Fruit fly (Drosophila melanogaster): ENCODE measurements around the gene CG3609.

Gene CG3609

DNA sequence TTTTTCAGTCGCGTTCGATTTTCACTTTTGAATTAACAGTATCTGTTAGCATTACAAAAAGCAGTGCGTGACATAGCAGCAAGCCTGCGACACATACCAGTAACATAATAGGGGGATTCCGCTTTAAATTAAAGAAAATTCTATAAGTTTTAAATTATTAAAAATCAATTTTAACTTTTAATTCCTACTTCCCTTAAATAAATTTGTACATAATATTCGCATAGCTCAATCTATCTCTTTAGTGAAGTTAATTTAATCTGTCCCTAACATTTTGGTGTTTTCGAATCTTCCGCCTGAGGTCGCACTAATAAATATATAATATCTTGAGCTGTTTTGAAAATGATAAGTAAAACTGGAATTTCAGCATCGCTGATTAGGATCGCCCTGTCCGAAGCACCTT is 46.1 kb upstream of the CG3609 start, which contains the start of gene CG9886 (continued):
- TF ChIP-seq Bgb (GFP tag; IDR thresholded peaks at IDR 0.05; ENCODE audit: partially characterized antibody) (no peak), CG8388 (GFP tag; optimal IDR thresholded peaks at IDR 0.05) (peak; percentile 79), CG2199 (GFP tag; IDR thresholded peaks at IDR 0.05) (no peak), eyg (GFP tag; optimal IDR thresholded peaks at IDR 0.05) (no peak), usp (GFP tag; optimal IDR thresholded peaks at IDR 0.05) (no peak), CG2120 (GFP tag; optimal IDR thresholded peaks at IDR 0.05) (peak; percentile 64), gsb-n (tag; optimal IDR thresholded peaks at IDR 0.05) (peak; percentile 72), CG2202 (tag; optimal IDR thresholded peaks at IDR 0.05) (peak; percentile 39), tgo (GFP tag; IDR thresholded peaks at IDR 0.05) (peak; percentile 54; the same call in 1 of the 3 replicates), CG8359 (GFP tag; optimal IDR thresholded peaks at IDR 0.05; ENCODE audit: borderline replicate concordance) (no peak), pita (GFP tag; optimal IDR thresholded peaks at IDR 0.05) (no peak), run (tag; optimal IDR thresholded peaks at IDR 0.05) (peak; percentile 45), ind (GFP tag; optimal IDR thresholded peaks at IDR 0.05) (peak; percentile 49), CG15011 (GFP tag; optimal IDR thresholded peaks at IDR 0.05) (peak; percentile 6), bbx (GFP tag; IDR thresholded peaks at IDR 0.05; ENCODE audit: partially characterized antibody) (no peak), CG8944 (GFP tag; optimal IDR thresholded peaks at IDR 0.05) (no peak), Spps (tag; optimal IDR thresholded peaks at IDR 0.05) (peak; percentile 39), ci (GFP tag; IDR thresholded peaks at IDR 0.05) (0 out of 3 replicates have a peak, but pooled peaks have one; percentile 48), peb (GFP tag; IDR thresholded peaks at IDR 0.05) (no peak), NfI (GFP tag; optimal IDR thresholded peaks at IDR 0.05) (peak; percentile 62), CG3163 (GFP tag; optimal IDR thresholded peaks at IDR 0.05) (no peak), CG1529 (GFP tag; optimal IDR thresholded peaks at IDR 0.05) (peak; percentile 18), Oli (tag; optimal IDR thresholded peaks at IDR 0.05) (peak; percentile 62), NK7.1 (GFP tag; optimal IDR thresholded peaks at IDR 0.05) (no peak), CG15269 (tag; optimal IDR thresholded peaks at IDR 0.05) (peak; percentile 71), CG9932 (GFP tag; IDR thresholded peaks at IDR 0.05) (peak; percentile 61; the same call in 1 of the 2 replicates), grn (GFP tag; optimal IDR thresholded peaks at IDR 0.05) (peak; percentile 51), wor (GFP tag; IDR thresholded peaks at IDR 0.05) (no peak), Optix (GFP tag; IDR thresholded peaks at IDR 0.05) (no peak), inv (GFP tag; IDR thresholded peaks at IDR 0.05; ENCODE audit: partially characterized antibody) (no peak), danr (GFP tag; IDR thresholded peaks at IDR 0.05) (no peak), gfzf (GFP tag; optimal IDR thresholded peaks at IDR 0.05) (peak; percentile 60), slp2 (GFP tag; optimal IDR thresholded peaks at IDR 0.05) (no peak)

DNA sequence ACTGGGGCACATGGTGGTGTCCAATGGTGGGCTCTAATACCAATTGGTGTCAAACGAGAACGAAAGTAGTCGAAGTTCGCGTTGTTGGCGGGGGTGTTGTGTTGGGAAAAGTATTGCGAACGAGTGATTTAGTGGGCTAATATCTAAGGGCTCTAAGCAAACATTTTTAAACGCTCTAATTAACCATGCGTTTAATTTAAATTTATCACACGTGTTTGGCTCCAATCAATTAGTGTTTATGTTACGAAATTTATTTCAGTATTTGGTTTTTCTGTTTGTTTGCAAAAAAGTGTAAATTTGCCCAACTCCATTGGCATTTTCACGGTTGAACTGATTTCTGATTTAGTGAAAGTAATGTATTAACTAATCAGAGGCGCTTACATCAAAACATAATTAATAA is 45.5 kb upstream of the CG3609 start, which contains the start of gene CG34447:
Gene CG34447 (minus strand): TSS at position 101 of the 400 bp plus-strand sequence.
- TF ChIP-seq Blimp-1 (GFP tag; optimal IDR thresholded peaks at IDR 0.05): peak; percentile 8
- no peak for TF ChIP-seq onecut (GFP tag; IDR thresholded peaks at IDR 0.05)

DNA sequence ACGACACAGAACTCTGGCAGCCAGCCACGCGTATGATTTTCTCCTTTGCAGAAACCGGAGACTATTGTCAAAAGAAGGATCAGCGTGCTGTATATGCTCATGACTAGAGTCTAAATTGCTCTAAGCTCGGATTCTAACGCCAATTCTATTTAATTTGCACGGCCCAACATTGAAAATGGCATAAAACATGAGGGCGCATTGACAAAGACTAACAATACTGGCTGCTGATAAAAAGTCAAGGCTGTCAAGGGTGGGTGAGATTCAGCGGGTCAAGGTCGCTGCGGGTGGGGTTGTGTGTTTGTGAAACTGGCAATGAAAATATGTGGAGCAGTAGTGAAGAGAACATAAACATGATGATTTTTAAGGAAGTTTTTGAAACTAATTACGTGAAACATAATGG is 43.4 kb upstream of the CG3609 start, which contains the start of gene CG34448:
Gene CG34448 (minus strand): TSS at position 101 of the 400 bp plus-strand sequence.
- no peak for TF ChIP-seq Atf6 (GFP tag; IDR thresholded peaks at IDR 0.05)
- no peak for TF ChIP-seq NC2α (GFP tag; optimal IDR thresholded peaks at IDR 0.05)
- no peak for TF ChIP-seq Ets65A (GFP tag)
- TF ChIP-seq Sin3A (optimal IDR thresholded peaks at IDR 0.05): no peak
- TF ChIP-seq CG3838 (GFP tag; optimal IDR thresholded peaks at IDR 0.05): no peak
- no peak for TF ChIP-seq hth (optimal IDR thresholded peaks at IDR 0.05)
- TF ChIP-seq CG18619 (GFP tag; optimal IDR thresholded peaks at IDR 0.05): no peak
- TF ChIP-seq Rfx (GFP tag; IDR thresholded peaks at IDR 0.05): no peak
- no peak for TF ChIP-seq CG12155 (GFP tag; optimal IDR thresholded peaks at IDR 0.05)
- no peak for TF ChIP-seq CG3065 (GFP tag; optimal IDR thresholded peaks at IDR 0.05)
- no peak for TF ChIP-seq CG4424 (GFP tag; optimal IDR thresholded peaks at IDR 0.05)
- no peak for TF ChIP-seq Deaf1 (tag; optimal IDR thresholded peaks at IDR 0.05)
- no peak for TF ChIP-seq seq (GFP tag; IDR thresholded peaks at IDR 0.05)
- no peak for TF ChIP-seq abd-A (tag; optimal IDR thresholded peaks at IDR 0.05)
- no peak for TF ChIP-seq CG4404 (GFP tag; IDR thresholded peaks at IDR 0.05)
- TF ChIP-seq chn (GFP tag; optimal IDR thresholded peaks at IDR 0.05): no peak
